Worm (Caenorhabditis elegans) whole organism, L4 larva: ENCODE data around the gene srh-199.
A peak's percentile ranks its signal among the peaks of the same experiment; 100 is the strongest.

Experiments
- F44E2.7 ChIP-seq: fragments of 200-800 bp; sonication (Bioruptor generic); IDR thresholded peaks from 2 replicates; pipeline ENCODE4 v2.1.2; 2022; ENCODE audit warnings: missing genetic modification characterization, missing compliant biosample characterization
- F49E8.2 ChIP-seq: sonication (generic microtip); optimal IDR thresholded peaks from 2 replicates; lab custom pipeline; 2016; ENCODE audit warnings: missing compliant biosample characterization, mild to moderate bottlenecking, missing genetic modification characterization, borderline replicate concordance
- R02D3.7 ChIP-seq: fragments of 150-350 bp; sonication (generic microtip); optimal IDR thresholded peaks from 3 replicates; lab custom pipeline; 2014; ENCODE audit warnings: missing biosample characterization, missing genetic modification characterization
- T20F7.1 ChIP-seq: fragments of 200-800 bp; sonication (Bioruptor generic); optimal IDR thresholded peaks from 2 replicates; lab custom pipeline; 2018; ENCODE audit warnings: mild to moderate bottlenecking, missing genetic modification characterization, missing compliant biosample characterization
- T26A8.4 ChIP-seq: fragments of 200-800 bp; sonication (Bioruptor generic); IDR thresholded peaks from 2 replicates; pipeline ENCODE4 v1.3.6; 2022; ENCODE audit warnings: missing genetic modification characterization, missing compliant biosample characterization
- Y5F2A.4 ChIP-seq: fragments of 200-800 bp; sonication (Bioruptor generic); optimal IDR thresholded peaks from 2 replicates; lab custom pipeline; 2018; ENCODE audit warnings: mild to moderate bottlenecking, missing genetic modification characterization, missing compliant biosample characterization
- ZK546.5 ChIP-seq, 2 experiments: sonication (generic microtip); optimal IDR thresholded peaks; 2 replicates each; lab custom pipeline; 2017; ENCODE audit warnings: missing biosample characterization in 2 of 2, missing genetic modification characterization in 2 of 2
- aha-1 ChIP-seq: fragments of 150-350 bp; peaks from one replicate; lab custom pipeline; 2014; ENCODE audit warnings: missing biosample characterization, missing genetic modification characterization
- ceh-20 ChIP-seq: fragments of 200-800 bp; sonication (Bioruptor generic); IDR thresholded peaks from 2 replicates; pipeline ENCODE4 v1.3.6; 2022; ENCODE audit warnings: missing genetic modification reagents, missing genetic modification characterization, missing compliant biosample characterization
- ceh-28 ChIP-seq: fragments of 150-350 bp; optimal IDR thresholded peaks from 2 replicates; lab custom pipeline; 2014; ENCODE audit warnings: missing biosample characterization, missing genetic modification reagents, missing genetic modification characterization
- ceh-62 ChIP-seq: sonication (generic microtip); optimal IDR thresholded peaks from 2 replicates; lab custom pipeline; 2017; ENCODE audit warnings: missing biosample characterization, missing genetic modification characterization
- ces-1 ChIP-seq: fragments of 150-350 bp; sonication (generic microtip); optimal IDR thresholded peaks from 4 replicates; lab custom pipeline; 2014; ENCODE audit warnings: missing biosample characterization, missing genetic modification reagents, missing genetic modification characterization
- cey-2 ChIP-seq: sonication (generic microtip); optimal IDR thresholded peaks from 3 replicates; lab custom pipeline; 2017; ENCODE audit warnings: missing genetic modification characterization, mild to moderate bottlenecking, missing compliant biosample characterization, antibody characterized with exemption, borderline replicate concordance; ENCODE audit not compliant: insufficient read depth
- daf-19 ChIP-seq: fragments of 200-800 bp; sonication (Bioruptor generic); conservative IDR thresholded peaks from 2 replicates; pipeline ENCODE4 v1.3.6; 2022; ENCODE audit warnings: missing genetic modification characterization, missing compliant biosample characterization
- fos-1 ChIP-seq: fragments of 150-350 bp; optimal IDR thresholded peaks from 2 replicates; lab custom pipeline; 2014; ENCODE audit warnings: missing biosample characterization, missing genetic modification characterization
- gei-8 ChIP-seq: fragments of 200-800 bp; sonication (Bioruptor generic); optimal IDR thresholded peaks from 2 replicates; lab custom pipeline; 2018; ENCODE audit warnings: mild to moderate bottlenecking, missing genetic modification characterization, missing compliant biosample characterization
- hlh-11 ChIP-seq: fragments of 200-800 bp; sonication (Bioruptor generic); optimal IDR thresholded peaks from 2 replicates; lab custom pipeline; 2018; ENCODE audit warnings: mild to moderate bottlenecking, missing genetic modification characterization, missing compliant biosample characterization
- hlh-30 ChIP-seq: sonication (generic microtip); optimal IDR thresholded peaks from 2 replicates; lab custom pipeline; 2017; ENCODE audit warnings: antibody characterized with exemption, mild to moderate bottlenecking, missing genetic modification characterization, missing compliant biosample characterization; ENCODE audit not compliant: insufficient read depth
- lin-15B ChIP-seq: fragments of 150-350 bp; sonication (generic microtip); optimal IDR thresholded peaks from 3 replicates; lab custom pipeline; 2014; ENCODE audit warnings: missing biosample characterization, missing genetic modification characterization
- lin-29 ChIP-seq: fragments of 200-800 bp; sonication (Bioruptor generic); IDR thresholded peaks from 2 replicates; pipeline ENCODE4 v1.3.6; 2022; ENCODE audit warnings: missing genetic modification reagents, missing genetic modification characterization, missing compliant biosample characterization
- lin-38 ChIP-seq: fragments of 200-800 bp; sonication (Bioruptor generic); IDR thresholded peaks from 2 replicates; pipeline ENCODE4 v1.3.6; 2022; ENCODE audit warnings: missing genetic modification reagents, missing genetic modification characterization, missing compliant biosample characterization
- lin-39 ChIP-seq: fragments of 150-350 bp; optimal IDR thresholded peaks from 2 replicates; lab custom pipeline; 2014; ENCODE audit warnings: missing biosample characterization, missing genetic modification reagents, missing genetic modification characterization
- mdl-1 ChIP-seq, 2 experiments: fragments of 150-350 bp in 1 of 2; sonication (generic microtip) in 1 of 2; optimal IDR thresholded peaks; 2 replicates each; lab custom pipeline; 2014 to 2017; ENCODE audit warnings: missing biosample characterization in 2 of 2, missing genetic modification characterization in 2 of 2
- mdt-29 ChIP-seq: fragments of 200-800 bp; sonication (Bioruptor generic); IDR thresholded peaks from 2 replicates; pipeline ENCODE4 v1.3.6; 2022; ENCODE audit warnings: missing genetic modification reagents, missing genetic modification characterization, missing compliant biosample characterization
- mxl-3 ChIP-seq: fragments of 200-800 bp; sonication (Bioruptor generic); optimal IDR thresholded peaks from 2 replicates; lab custom pipeline; 2018; ENCODE audit warnings: mild to moderate bottlenecking, missing genetic modification characterization, missing compliant biosample characterization
- nhr-102 ChIP-seq: sonication (generic microtip); optimal IDR thresholded peaks from 2 replicates; lab custom pipeline; 2016; ENCODE audit warnings: mild to moderate bottlenecking, missing genetic modification characterization, moderate library complexity, missing compliant biosample characterization
- nhr-11 ChIP-seq: fragments of 150-350 bp; optimal IDR thresholded peaks from 2 replicates; lab custom pipeline; 2014; ENCODE audit warnings: missing biosample characterization, missing genetic modification characterization
- nhr-111 ChIP-seq: fragments of 200-800 bp; sonication (Bioruptor generic); optimal IDR thresholded peaks from 2 replicates; lab custom pipeline; 2018; ENCODE audit warnings: mild to moderate bottlenecking, missing genetic modification characterization, missing compliant biosample characterization
- nhr-25 ChIP-seq: sonication (generic microtip); optimal IDR thresholded peaks from 2 replicates; lab custom pipeline; 2017; ENCODE audit warnings: missing genetic modification characterization, mild to moderate bottlenecking, missing compliant biosample characterization, antibody characterized with exemption, moderate library complexity, borderline replicate concordance; ENCODE audit not compliant: insufficient read depth
- nhr-28 ChIP-seq: fragments of 150-350 bp; optimal IDR thresholded peaks from 2 replicates; lab custom pipeline; 2014; ENCODE audit warnings: missing biosample characterization, missing genetic modification characterization
- nhr-41 ChIP-seq: fragments of 200-800 bp; sonication (Bioruptor generic); IDR thresholded peaks from 2 replicates; pipeline ENCODE4 v1.3.6; 2022; ENCODE audit warnings: missing genetic modification reagents, missing genetic modification characterization, missing compliant biosample characterization
- nhr-42 ChIP-seq: fragments of 200-800 bp; sonication (Bioruptor generic); IDR thresholded peaks from 2 replicates; pipeline ENCODE4 v1.3.6; 2022; ENCODE audit warnings: missing genetic modification characterization, missing compliant biosample characterization
- nhr-48 ChIP-seq: sonication (generic microtip); optimal IDR thresholded peaks from 2 replicates; lab custom pipeline; 2016; ENCODE audit warnings: mild to moderate bottlenecking, missing genetic modification characterization, missing compliant biosample characterization
- pha-4 ChIP-seq, 2 experiments: fragments of 150-350 bp in 1 of 2; fragments of 200-800 bp in 1 of 2; sonication (Bioruptor generic) in 1 of 2; IDR thresholded peaks in 1 of 2; optimal IDR thresholded peaks in 1 of 2; 2 replicates each; pipeline versions ENCODE4 v1.3.6 to Lab custom; 2014 to 2022; ENCODE audit warnings: missing genetic modification characterization in 2 of 2, missing genetic modification reagents in 2 of 2, missing biosample characterization in 1 of 2, missing compliant biosample characterization in 1 of 2
- php-3 ChIP-seq: fragments of 200-800 bp; sonication (Bioruptor generic); IDR thresholded peaks from 2 replicates; pipeline ENCODE4 v1.3.6; 2022; ENCODE audit warnings: missing genetic modification reagents, missing genetic modification characterization, missing compliant biosample characterization
- saeg-2 ChIP-seq: fragments of 200-800 bp; sonication (Bioruptor generic); IDR thresholded peaks from 2 replicates; pipeline ENCODE4 v1.3.6; 2022; ENCODE audit warnings: missing genetic modification reagents, missing genetic modification characterization, missing compliant biosample characterization
- set-16 ChIP-seq: fragments of 200-800 bp; sonication (Bioruptor generic); IDR thresholded peaks from 2 replicates; pipeline ENCODE4 v1.3.6; 2022; ENCODE audit warnings: missing genetic modification reagents, missing genetic modification characterization, missing compliant biosample characterization
- snpc-1.2 ChIP-seq: fragments of 200-800 bp; sonication (Bioruptor generic); IDR thresholded peaks from 2 replicates; pipeline ENCODE4 v1.3.6; 2022; ENCODE audit warnings: missing genetic modification reagents, missing genetic modification characterization, missing compliant biosample characterization
- spr-1 ChIP-seq: sonication (generic microtip); optimal IDR thresholded peaks from 2 replicates; lab custom pipeline; 2016; ENCODE audit warnings: mild to moderate bottlenecking, missing genetic modification characterization, missing compliant biosample characterization
- unc-62 ChIP-seq, 3 experiments: fragments of 150-350 bp in 1 of 3; sonication (generic microtip); optimal IDR thresholded peaks in 2 of 3; peaks in 1 of 3; 1 replicate in 1 of 3; 2 replicates in 2 of 3; lab custom pipeline; 2014 to 2017; ENCODE audit warnings: missing biosample characterization in 3 of 3, missing genetic modification characterization in 3 of 3, missing genetic modification reagents in 3 of 3, missing genotype in 1 of 3
- zag-1 ChIP-seq: fragments of 150-350 bp; optimal IDR thresholded peaks from 2 replicates; lab custom pipeline; 2014; ENCODE audit warnings: missing biosample characterization, missing genetic modification characterization
- zfp-2 ChIP-seq: sonication (generic microtip); optimal IDR thresholded peaks from 2 replicates; lab custom pipeline; 2016; ENCODE audit warnings: mild to moderate bottlenecking, missing genetic modification characterization, missing compliant biosample characterization
- zip-2 ChIP-seq: fragments of 150-350 bp; optimal IDR thresholded peaks from 2 replicates; lab custom pipeline; 2014; ENCODE audit warnings: missing biosample characterization, missing genetic modification characterization
- ztf-11 ChIP-seq: fragments of 150-350 bp; optimal IDR thresholded peaks from 2 replicates; lab custom pipeline; 2014; ENCODE audit warnings: missing biosample characterization, missing genetic modification characterization
- ztf-7 ChIP-seq: fragments of 150-350 bp; optimal IDR thresholded peaks from 2 replicates; lab custom pipeline; 2014; ENCODE audit warnings: missing biosample characterization, missing genetic modification characterization

srh-199 gene

ce11 chrV:1751449-1751848 is at the start of gene srh-199:
Gene srh-199 (minus strand): TSS chrV:1751549.
- TF ChIP-seq zag-1 (no peak), Y5F2A.4 (no peak)

- no peak for TF ChIP-seq R02D3.7
- TF ChIP-seq daf-19 (GFP tag; lab: Robert Waterston, UW), result no peak
- 0 out of 2 replicates have a peak, but pooled peaks have one; percentile 28 for TF ChIP-seq set-16
- TF ChIP-seq F49E8.2, result no peak
- TF ChIP-seq lin-39 (tag; lab: Kevin White, UChicago), result no peak
- no peak for TF ChIP-seq F44E2.7 (GFP tag; lab: Robert Waterston, UW)
- no peak for TF ChIP-seq lin-29 (GFP tag; lab: Robert Waterston, UW)
- TF ChIP-seq pha-4 (GFP tag; IDR thresholded peaks at IDR 0.05; lab: Robert Waterston, UW), result no peak
- TF ChIP-seq pha-4 (tag; optimal IDR thresholded peaks at IDR 0.05; lab: Kevin White, UChicago), result no peak
Measured at ce11 chrV:1797900-1798299, 46.6 kb upstream of the srh-199 start, which contains the start of gene F36H9.10. Gene F36H9.10 (plus strand): TSS chrV:1798200.

- TF ChIP-seq T26A8.4 (GFP tag; lab: Robert Waterston, UW), result no peak
- TF ChIP-seq ztf-7 (tag; lab: Kevin White, UChicago), result no peak
- no peak for TF ChIP-seq ZK546.5 (tag; optimal IDR thresholded peaks at IDR 0.05; lab: Kevin White, UChicago)
- TF ChIP-seq nhr-41 (GFP tag; lab: Robert Waterston, UW), result no peak
- no peak for TF ChIP-seq php-3 (GFP tag; lab: Robert Waterston, UW)
- no peak for TF ChIP-seq hlh-11 (tag; lab: Kevin White, UChicago)
- no peak for TF ChIP-seq snpc-1.2
- no peak for TF ChIP-seq fos-1 (tag; lab: Kevin White, UChicago)
- TF ChIP-seq ceh-20 (GFP tag; lab: Robert Waterston, UW), result no peak
- no peak for TF ChIP-seq lin-39 (tag; lab: Kevin White, UChicago)
- TF ChIP-seq ztf-11 (tag; lab: Kevin White, UChicago), result no peak
- no peak for TF ChIP-seq gei-8 (GFP tag; lab: Kevin White, UChicago)
- no peak for TF ChIP-seq spr-1 (tag; lab: Kevin White, UChicago)
- TF ChIP-seq nhr-111 (GFP tag; lab: Kevin White, UChicago), result no peak
- TF ChIP-seq saeg-2, result no peak
Measured at ce11 chrV:1794218-1794617, 42.9 kb upstream of the srh-199 start, which contains the start of gene F36H9.1. Gene F36H9.1 (plus strand): TSS chrV:1794518.

ce11 chrV:1789495-1789894 is 38.1 kb upstream of the srh-199 start:
- peak; percentile 61 for TF ChIP-seq nhr-48 (tag; lab: Kevin White, UChicago)
- TF ChIP-seq unc-62 (GFP tag; optimal IDR thresholded peaks at IDR 0.05 in 1 of 2; lab: Kevin White, UChicago), result peak in 1 of 2 experiments; percentile 73
- no peak for TF ChIP-seq unc-62 (tag; optimal IDR thresholded peaks at IDR 0.05; lab: Kevin White, UChicago)
- TF ChIP-seq mxl-3, result peak; percentile 67
- TF ChIP-seq lin-38 (GFP tag; lab: Robert Waterston, UW), result no peak
- TF ChIP-seq mdl-1 (tag; optimal IDR thresholded peaks at IDR 0.05; lab: Kevin White, UChicago), result peak in 1 of 2 experiments; percentile 54
- no peak for TF ChIP-seq daf-19 (GFP tag; lab: Robert Waterston, UW)
- peak; percentile 54 for TF ChIP-seq nhr-28 (tag; lab: Kevin White, UChicago)

ce11 chrV:1788157-1788556 is 36.8 kb upstream of the srh-199 start, which contains the start of gene F36H9.2:
Gene F36H9.2 (plus strand): TSS chrV:1788457.
- TF ChIP-seq mdt-29 (GFP tag; lab: Robert Waterston, UW) (no peak), T20F7.1 (no peak), zfp-2 (tag; lab: Kevin White, UChicago) (no peak), T26A8.4 (GFP tag; lab: Robert Waterston, UW) (no peak), nhr-25 (tag; lab: Kevin White, UChicago) (no peak), zip-2 (tag; lab: Kevin White, UChicago) (no peak), aha-1 (tag; lab: Kevin White, UChicago) (no peak), cey-2 (no peak), lin-15B (tag; lab: Kevin White, UChicago) (no peak), nhr-102 (tag; lab: Kevin White, UChicago) (no peak), ceh-62 (tag; lab: Kevin White, UChicago) (no peak), nhr-11 (tag; lab: Kevin White, UChicago) (no peak), nhr-42 (GFP tag; lab: Robert Waterston, UW) (no peak), hlh-30 (tag; lab: Kevin White, UChicago) (no peak), ces-1 (GFP tag; lab: Kevin White, UChicago) (no peak), ceh-28 (tag; lab: Kevin White, UChicago) (no peak)
